Worm (Caenorhabditis elegans) whole organism, L4 larva: ENCODE results near the gene T21B10.4.

Experiments
- R02D3.7 ChIP-seq: fragments of 150-350 bp; sonication (generic microtip); optimal IDR thresholded peaks from 3 replicates; lab custom pipeline; 2014; ENCODE audit warnings: missing biosample characterization, missing genetic modification characterization
- Y105C5A.15 ChIP-seq: fragments of 200-800 bp; sonication (Bioruptor generic); IDR thresholded peaks from 2 replicates; pipeline ENCODE4 v1.3.6; 2022; ENCODE audit warnings: missing genetic modification characterization, missing compliant biosample characterization
- ama-1 ChIP-seq: fragments of 150-350 bp; optimal IDR thresholded peaks from 2 replicates; lab custom pipeline; 2014; ENCODE audit warnings: inconsistent platforms, mixed read lengths
- daf-16 ChIP-seq, 3 experiments: sonication (generic microtip); optimal IDR thresholded peaks; 2 replicates each; lab custom pipeline; 2016 to 2017; ENCODE audit warnings: missing genetic modification characterization in 3 of 3, missing genetic modification reagents in 3 of 3, mild to moderate bottlenecking in 2 of 3, missing compliant biosample characterization in 2 of 3, missing biosample characterization in 1 of 3, moderate library complexity in 1 of 3

DNA sequence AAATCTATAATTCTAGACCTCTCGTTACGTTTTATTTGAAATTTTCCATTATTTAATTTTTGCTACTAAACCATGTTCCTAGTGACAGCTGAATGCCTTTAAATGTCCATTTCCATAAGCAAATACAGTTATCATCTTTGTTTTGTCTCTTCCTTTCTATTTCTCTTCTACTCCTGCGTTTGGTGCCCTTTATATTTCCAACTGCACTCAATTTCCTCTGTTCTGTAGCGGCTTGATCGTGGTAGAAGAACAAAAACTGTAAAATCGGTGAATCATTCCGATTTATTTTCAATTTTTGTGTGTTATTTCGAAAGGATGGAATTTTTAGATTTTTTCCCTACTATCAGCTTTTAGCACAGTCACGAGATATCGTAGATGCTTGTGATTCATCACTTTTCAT is 44.8 kb upstream of the T21B10.4 start:
- TF ChIP-seq Y105C5A.15 (no peak), daf-16 (GFP tag; optimal IDR thresholded peaks at IDR 0.05; lab: Kevin White, UChicago) (no peak), daf-16 (tag; optimal IDR thresholded peaks at IDR 0.05; lab: Kevin White, UChicago) (no peak), ama-1 (no peak), R02D3.7 (tag; lab: Kevin White, UChicago) (no peak)
